Worm (Caenorhabditis elegans) whole organism, young adult: ENCODE measurements around the gene R05G6.10.
A peak's percentile ranks its signal among the peaks of the same experiment; 100 is the strongest.

Experiments
- B0261.1 ChIP-seq: sonication (generic microtip); optimal IDR thresholded peaks from 2 replicates; lab custom pipeline; 2016; ENCODE audit warnings: mild to moderate bottlenecking, missing genetic modification characterization, moderate library complexity, missing compliant biosample characterization
- F10E7.11 ChIP-seq: sonication (generic microtip); optimal IDR thresholded peaks from 2 replicates; lab custom pipeline; 2017; ENCODE audit warnings: mild to moderate bottlenecking, missing genetic modification characterization, moderate library complexity, missing compliant biosample characterization
- F55B11.4 ChIP-seq: sonication (generic microtip); optimal IDR thresholded peaks from 2 replicates; lab custom pipeline; 2016; ENCODE audit warnings: missing compliant biosample characterization, missing genetic modification characterization, borderline replicate concordance; ENCODE audit not compliant: insufficient read depth
- K11D2.4 ChIP-seq: fragments of 200-800 bp; sonication (Bioruptor generic); IDR thresholded peaks from 2 replicates; pipeline ENCODE4 v1.3.6; 2022; ENCODE audit warnings: missing genetic modification reagents, missing genetic modification characterization, missing compliant biosample characterization
- Y79H2A.3 ChIP-seq: fragments of 200-800 bp; sonication (Bioruptor generic); conservative IDR thresholded peaks from 2 replicates; pipeline ENCODE4 v1.3.6; 2022; ENCODE audit warnings: missing genetic modification reagents, missing genetic modification characterization, missing compliant biosample characterization
- Y95B8A.8 ChIP-seq: fragments of 200-800 bp; sonication (Bioruptor generic); IDR thresholded peaks from 2 replicates; pipeline ENCODE4 v1.3.6; 2022; ENCODE audit warnings: missing genetic modification reagents, missing genetic modification characterization, missing compliant biosample characterization
- akir-1 ChIP-seq: fragments of 200-800 bp; sonication (Bioruptor generic); optimal IDR thresholded peaks from 2 replicates; lab custom pipeline; 2018; ENCODE audit warnings: mild to moderate bottlenecking, missing genetic modification characterization, moderate library complexity, missing compliant biosample characterization
- ama-1 ChIP-seq, 3 experiments: fragments of 150-350 bp in 1 of 3; sonication (generic microtip) in 2 of 3; optimal IDR thresholded peaks; 2 replicates each; lab custom pipeline; 2014 to 2018; ENCODE audit warnings: missing biosample characterization in 2 of 3, missing genetic modification characterization in 2 of 3, missing genetic modification reagents in 2 of 3
- aptf-2 ChIP-seq: fragments of 200-800 bp; sonication (Bioruptor generic); conservative IDR thresholded peaks from 2 replicates; pipeline ENCODE4 v1.3.6; 2022; ENCODE audit warnings: missing genetic modification reagents, missing genetic modification characterization, missing compliant biosample characterization
- athp-1 ChIP-seq: sonication (generic microtip); optimal IDR thresholded peaks from 2 replicates; lab custom pipeline; 2017; ENCODE audit warnings: mild to moderate bottlenecking, missing genetic modification characterization, missing compliant biosample characterization
- attf-5 ChIP-seq: fragments of 200-800 bp; sonication (Bioruptor generic); optimal IDR thresholded peaks from 2 replicates; lab custom pipeline; 2018; ENCODE audit warnings: mild to moderate bottlenecking, missing genetic modification characterization, missing compliant biosample characterization
- ceh-100 ChIP-seq: fragments of 200-800 bp; sonication (Bioruptor generic); IDR thresholded peaks from 2 replicates; pipeline ENCODE4 v1.3.6; 2022; ENCODE audit warnings: missing genetic modification reagents, missing genetic modification characterization, missing compliant biosample characterization
- ceh-27 ChIP-seq: fragments of 200-800 bp; sonication (Bioruptor generic); optimal IDR thresholded peaks from 2 replicates; lab custom pipeline; 2018; ENCODE audit warnings: mild to moderate bottlenecking, missing genetic modification characterization, moderate library complexity, missing compliant biosample characterization
- ceh-79 ChIP-seq: sonication (generic microtip); optimal IDR thresholded peaks from 2 replicates; lab custom pipeline; 2017; ENCODE audit warnings: mild to moderate bottlenecking, missing genetic modification characterization, missing compliant biosample characterization
- egl-18 ChIP-seq: fragments of 200-800 bp; sonication (Bioruptor generic); IDR thresholded peaks from 2 replicates; pipeline ENCODE4 v1.3.6; 2022; ENCODE audit warnings: missing genetic modification reagents, missing genetic modification characterization, missing compliant biosample characterization
- egl-44 ChIP-seq: fragments of 200-800 bp; sonication (Bioruptor generic); IDR thresholded peaks from 2 replicates; pipeline ENCODE4 v1.3.6; 2022; ENCODE audit warnings: missing genetic modification reagents, missing genetic modification characterization, missing compliant biosample characterization
- egrh-3 ChIP-seq: fragments of 200-800 bp; sonication (Bioruptor generic); IDR thresholded peaks from 2 replicates; pipeline ENCODE4 v1.3.6; 2022; ENCODE audit warnings: missing genetic modification reagents, missing genetic modification characterization, missing compliant biosample characterization
- ekl-4 ChIP-seq: fragments of 200-800 bp; sonication (Bioruptor generic); IDR thresholded peaks from 2 replicates; pipeline ENCODE4 v1.3.6; 2022; ENCODE audit warnings: missing genetic modification reagents, missing genetic modification characterization, missing compliant biosample characterization
- ets-4 ChIP-seq: fragments of 200-800 bp; sonication (Bioruptor generic); optimal IDR thresholded peaks from 2 replicates; lab custom pipeline; 2018; ENCODE audit warnings: mild to moderate bottlenecking, missing genetic modification characterization, missing compliant biosample characterization
- hlh-12 ChIP-seq: sonication (generic microtip); optimal IDR thresholded peaks from 2 replicates; lab custom pipeline; 2016; ENCODE audit warnings: missing genetic modification characterization, missing compliant biosample characterization
- hlh-26 ChIP-seq: fragments of 200-800 bp; sonication (Bioruptor generic); conservative IDR thresholded peaks from 2 replicates; pipeline ENCODE4 v1.3.6; 2022; ENCODE audit warnings: missing genetic modification reagents, missing genetic modification characterization, missing compliant biosample characterization
- hrde-1 ChIP-seq: sonication (generic microtip); optimal IDR thresholded peaks from 2 replicates; lab custom pipeline; 2016; ENCODE audit warnings: missing genetic modification characterization, mild to moderate bottlenecking, missing compliant biosample characterization, moderate library complexity, missing genotype, missing genetic modification reagents, borderline replicate concordance
- lag-1 ChIP-seq: fragments of 200-800 bp; sonication (Bioruptor generic); IDR thresholded peaks from 2 replicates; pipeline ENCODE4 v1.3.6; 2022; ENCODE audit warnings: missing genetic modification reagents, missing genetic modification characterization, missing compliant biosample characterization
- lin-26 ChIP-seq: fragments of 200-800 bp; sonication (Bioruptor generic); IDR thresholded peaks from 2 replicates; pipeline ENCODE4 v1.3.6; 2022; ENCODE audit warnings: missing genetic modification reagents, missing genetic modification characterization, missing compliant biosample characterization
- lsy-27 ChIP-seq: sonication (generic microtip); optimal IDR thresholded peaks from 2 replicates; lab custom pipeline; 2017; ENCODE audit warnings: missing genetic modification characterization, mild to moderate bottlenecking, missing compliant biosample characterization, antibody characterized with exemption, missing genotype, borderline replicate concordance; ENCODE audit not compliant: insufficient read depth
- madf-3 ChIP-seq: fragments of 200-800 bp; sonication (Bioruptor generic); IDR thresholded peaks from 2 replicates; pipeline ENCODE4 v1.3.6; 2022; ENCODE audit warnings: missing genetic modification reagents, missing genetic modification characterization, missing compliant biosample characterization
- madf-6 ChIP-seq: fragments of 200-800 bp; sonication (Bioruptor generic); IDR thresholded peaks from 2 replicates; pipeline ENCODE4 v1.3.6; 2022; ENCODE audit warnings: missing genetic modification reagents, missing genetic modification characterization, missing compliant biosample characterization
- madf-8 ChIP-seq: fragments of 200-800 bp; sonication (Bioruptor generic); conservative IDR thresholded peaks from 2 replicates; pipeline ENCODE4 v1.3.6; 2022; ENCODE audit warnings: missing genetic modification reagents, missing genetic modification characterization, missing compliant biosample characterization
- mcd-1 ChIP-seq: fragments of 200-800 bp; sonication (Bioruptor generic); IDR thresholded peaks from 2 replicates; pipeline ENCODE4 v1.3.6; 2022; ENCODE audit warnings: missing genetic modification reagents, missing genetic modification characterization, missing compliant biosample characterization
- nfyb-1 ChIP-seq: fragments of 200-800 bp; sonication (Bioruptor generic); IDR thresholded peaks from 2 replicates; pipeline ENCODE4 v1.3.6; 2022; ENCODE audit warnings: missing genetic modification reagents, missing genetic modification characterization, missing compliant biosample characterization
- nhr-179 ChIP-seq: sonication (generic microtip); optimal IDR thresholded peaks from 2 replicates; lab custom pipeline; 2016; ENCODE audit warnings: mild to moderate bottlenecking, missing genetic modification characterization, missing compliant biosample characterization
- nhr-90 ChIP-seq: sonication (generic microtip); optimal IDR thresholded peaks from 2 replicates; lab custom pipeline; 2016; ENCODE audit warnings: missing genotype, mild to moderate bottlenecking, missing genetic modification characterization, missing compliant biosample characterization
- repo-1 ChIP-seq: sonication (generic microtip); optimal IDR thresholded peaks from 2 replicates; lab custom pipeline; 2017; ENCODE audit warnings: mild to moderate bottlenecking, missing genetic modification characterization, missing compliant biosample characterization
- rpc-1 ChIP-seq, 2 experiments: fragments of 150-350 bp in 1 of 2; sonication (generic microtip) in 1 of 2; optimal IDR thresholded peaks; 2 replicates each; lab custom pipeline; 2014 to 2018; ENCODE audit warnings: missing biosample characterization in 1 of 2, missing genetic modification characterization in 1 of 2, missing genetic modification reagents in 1 of 2, missing genotype in 1 of 2
- sea-2 ChIP-seq: fragments of 200-800 bp; sonication (Bioruptor generic); IDR thresholded peaks from 2 replicates; pipeline ENCODE4 v1.3.6; 2022; ENCODE audit warnings: missing genetic modification characterization, missing compliant biosample characterization
- snpc-1.1 ChIP-seq: sonication (generic microtip); optimal IDR thresholded peaks from 2 replicates; lab custom pipeline; 2017; ENCODE audit warnings: missing genetic modification characterization, mild to moderate bottlenecking, missing compliant biosample characterization, antibody characterized with exemption, moderate library complexity, missing genotype, missing genetic modification reagents; ENCODE audit not compliant: insufficient read depth
- snpc-4 ChIP-seq, 5 experiments: fragments of 150-350 bp in 1 of 5; sonication (generic microtip) in 4 of 5; optimal IDR thresholded peaks; 2 replicates each; lab custom pipeline; 2014 to 2018; ENCODE audit warnings: missing genetic modification characterization in 5 of 5, missing biosample characterization in 3 of 5, antibody characterized with exemption in 2 of 5, mild to moderate bottlenecking in 2 of 5, missing compliant biosample characterization in 2 of 5, missing genotype in 2 of 5, moderate library complexity in 2 of 5, missing genetic modification reagents in 1 of 5
- sptf-2 ChIP-seq: fragments of 200-800 bp; sonication (Bioruptor generic); optimal IDR thresholded peaks from 2 replicates; lab custom pipeline; 2018; ENCODE audit warnings: mild to moderate bottlenecking, missing genetic modification characterization, missing compliant biosample characterization
- tbp1 ChIP-seq: fragments of 200-800 bp; sonication (Bioruptor generic); optimal IDR thresholded peaks from 2 replicates; lab custom pipeline; 2018; ENCODE audit warnings: mild to moderate bottlenecking, missing genetic modification characterization, missing compliant biosample characterization
- unc-62 ChIP-seq: fragments of 150-350 bp; optimal IDR thresholded peaks from 2 replicates; lab custom pipeline; 2014; ENCODE audit warnings: missing biosample characterization, missing genetic modification reagents, missing genetic modification characterization
- ztf-18 ChIP-seq: sonication (generic microtip); optimal IDR thresholded peaks from 2 replicates; lab custom pipeline; 2016; ENCODE audit warnings: missing genotype, mild to moderate bottlenecking, missing genetic modification characterization, missing compliant biosample characterization

R05G6.10 gene

DNA sequence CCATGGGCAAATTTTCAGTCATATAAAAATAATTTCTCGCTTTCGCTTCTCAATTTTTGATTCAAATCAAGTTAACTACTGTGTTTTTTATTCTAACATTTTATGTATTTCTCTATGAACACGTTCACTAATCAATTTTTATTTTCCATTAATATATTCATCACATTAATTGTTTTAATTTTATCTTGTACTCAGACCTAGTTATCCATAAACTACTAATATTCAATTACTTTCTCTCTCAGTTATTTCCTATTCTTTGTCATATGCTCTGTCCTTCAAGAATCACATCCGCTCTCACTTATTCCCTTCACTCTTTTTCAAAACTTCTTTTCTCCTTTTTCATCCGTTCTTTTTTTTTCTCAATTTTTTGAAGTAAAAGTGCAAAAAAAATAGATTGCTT lies 44.6 kb upstream of the R05G6.10 start:
- TF ChIP-seq lin-26 (no peak), ceh-100 (GFP tag; lab: Robert Waterston, UW) (no peak), snpc-1.1 (tag; lab: Kevin White, UChicago) (no peak), hlh-26 (GFP tag; lab: Robert Waterston, UW) (no peak), madf-6 (no peak), rpc-1 (optimal IDR thresholded peaks at IDR 0.05; lab: Kevin White, UChicago) (no peak), rpc-1 (tag; optimal IDR thresholded peaks at IDR 0.05; lab: Kevin White, UChicago) (no peak), attf-5 (GFP tag; lab: Kevin White, UChicago) (no peak), tbp1 (no peak), K11D2.4 (GFP tag; lab: Robert Waterston, UW) (no peak)

DNA sequence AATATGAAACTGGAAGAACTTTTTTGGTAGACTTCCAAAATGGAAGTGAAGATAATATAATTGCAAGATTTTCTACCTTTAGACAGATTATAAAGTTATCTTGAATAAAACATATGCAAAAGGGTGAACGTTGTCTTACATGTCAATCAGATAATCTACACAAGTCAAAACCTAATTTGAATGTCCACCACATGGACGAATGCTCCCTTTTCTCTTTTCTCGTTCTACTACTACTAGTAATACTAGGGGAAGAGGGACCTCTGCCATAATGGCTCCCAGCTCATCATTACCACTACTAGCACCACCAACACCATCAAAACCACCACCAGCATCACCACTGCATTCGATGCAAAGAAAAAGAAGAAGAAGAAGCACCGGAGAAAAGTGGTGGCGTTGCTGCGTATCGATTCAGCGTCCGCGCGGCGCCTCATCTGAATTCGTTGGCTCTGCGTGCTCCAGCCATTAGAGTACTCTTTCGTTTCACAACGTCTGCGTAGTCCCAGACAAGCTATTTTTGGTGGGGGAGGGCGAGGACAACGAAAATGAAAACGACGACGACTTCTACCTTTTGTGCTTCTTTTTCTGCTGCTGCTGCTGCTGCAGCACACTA lies 43.0 kb upstream of the R05G6.10 start:
- TF ChIP-seq egl-18 (GFP tag; lab: Robert Waterston, UW) (0 out of 2 replicates have a peak, but pooled peaks have one; percentile 26), ceh-27 (GFP tag; lab: Kevin White, UChicago) (no peak)

DNA sequence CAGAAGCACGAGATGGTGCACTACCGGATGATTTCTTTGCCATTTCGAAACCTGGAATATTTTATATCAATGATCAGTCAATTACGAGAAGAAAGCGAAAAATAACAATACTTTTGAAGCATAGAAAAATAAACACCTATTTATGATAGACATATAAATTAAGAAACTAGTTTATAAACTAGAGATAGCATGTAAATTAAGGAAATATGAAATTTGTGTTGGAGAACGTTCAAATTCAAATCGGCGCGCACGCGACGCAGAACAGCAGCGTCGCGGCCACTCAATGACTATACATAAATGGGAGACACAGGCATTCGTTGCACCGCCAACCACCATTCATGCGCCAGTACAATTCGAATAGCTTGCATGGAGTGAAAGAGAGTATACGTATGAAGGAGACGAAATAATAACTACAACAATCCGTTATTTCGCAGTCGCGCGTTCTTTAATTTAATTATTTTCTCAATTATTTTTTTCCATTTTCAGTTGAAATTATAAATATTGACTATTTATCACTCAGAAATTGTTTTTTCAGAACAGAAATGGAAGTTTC lies 37.8 kb upstream of the R05G6.10 start, which contains the start of the genes cec-5 and nol-10:
cec-5 (minus strand) TSS at position 51 of the 553 bp plus-strand sequence.
nol-10 (plus strand) TSS at position 536 of the 553 bp plus-strand sequence.
- TF ChIP-seq snpc-1.1 (tag; lab: Kevin White, UChicago) = peak; percentile 78
- TF ChIP-seq mcd-1 = peak; percentile 81
- no peak for TF ChIP-seq lin-26
- TF ChIP-seq B0261.1 (tag; lab: Kevin White, UChicago) = peak; percentile 9
- no peak for TF ChIP-seq ama-1 (optimal IDR thresholded peaks at IDR 0.05; lab: Kevin White, UChicago)
- TF ChIP-seq ama-1 (GFP tag; optimal IDR thresholded peaks at IDR 0.05; lab: Kevin White, UChicago) = no peak
- TF ChIP-seq ceh-79 (tag; lab: Kevin White, UChicago) = no peak
- 0 out of 2 replicates have a peak, but pooled peaks have one; percentile 46 for TF ChIP-seq egrh-3 (GFP tag; lab: Robert Waterston, UW)
- no peak for TF ChIP-seq aptf-2 (GFP tag; lab: Robert Waterston, UW)
- peak; percentile 77 for TF ChIP-seq snpc-4 (GFP tag; optimal IDR thresholded peaks at IDR 0.05; lab: Kevin White, UChicago)
- peak; percentile 76 to 89 (median 79) for TF ChIP-seq snpc-4 (tag; optimal IDR thresholded peaks at IDR 0.05; lab: Kevin White, UChicago)
- no peak for TF ChIP-seq ets-4
- peak; percentile 41 for TF ChIP-seq madf-8 (GFP tag; lab: Robert Waterston, UW)
- peak; percentile 98 for TF ChIP-seq attf-5 (GFP tag; lab: Kevin White, UChicago)
- no peak for TF ChIP-seq unc-62 (GFP tag; lab: Kevin White, UChicago)
- TF ChIP-seq nfyb-1 (GFP tag; lab: Robert Waterston, UW) = peak; percentile 83
- peak; percentile 24 for TF ChIP-seq hrde-1
- peak; percentile 99 for TF ChIP-seq madf-3
- TF ChIP-seq lsy-27 = no peak
- peak; percentile 75 for TF ChIP-seq ekl-4
- peak; percentile 90 for TF ChIP-seq ceh-27 (GFP tag; lab: Kevin White, UChicago)
- no peak for TF ChIP-seq sea-2 (GFP tag; lab: Robert Waterston, UW)
- TF ChIP-seq nhr-90 = no peak
- TF ChIP-seq egl-44 (GFP tag; lab: Robert Waterston, UW) = no peak
- 0 out of 2 replicates have a peak, but pooled peaks have one; percentile 67 for TF ChIP-seq Y95B8A.8
- TF ChIP-seq hlh-12 = no peak
- no peak for TF ChIP-seq nhr-179
- TF ChIP-seq F55B11.4 (tag; lab: Kevin White, UChicago) = no peak
- peak; percentile 66; the same call in 1 of the 2 replicates for TF ChIP-seq Y79H2A.3 (GFP tag; lab: Robert Waterston, UW)
- TF ChIP-seq athp-1 (tag; lab: Kevin White, UChicago) = peak; percentile 46
- TF ChIP-seq F10E7.11 (tag; lab: Kevin White, UChicago) = no peak
- TF ChIP-seq akir-1 (GFP tag; lab: Kevin White, UChicago) = no peak
- peak; percentile 90 for TF ChIP-seq ztf-18 (tag; lab: Kevin White, UChicago)
- peak; percentile 30 for TF ChIP-seq repo-1 (tag; lab: Kevin White, UChicago)
- TF ChIP-seq rpc-1 (optimal IDR thresholded peaks at IDR 0.05; lab: Kevin White, UChicago) = no peak
- peak; percentile 0 for TF ChIP-seq rpc-1 (tag; optimal IDR thresholded peaks at IDR 0.05; lab: Kevin White, UChicago)
- no peak for TF ChIP-seq sptf-2
- no peak for TF ChIP-seq lag-1 (GFP tag; lab: Robert Waterston, UW)
